Fruit fly (Drosophila melanogaster) whole organism, embryonic: Measurements from ENCODE around the gene dgt2.

Experiments used
- Atf6 ChIP-seq: fragments of 200-800 bp; sonication (Bioruptor generic); IDR thresholded peaks from 2 replicates; pipeline ENCODE4 v1.3.6; 2022; ENCODE audit warnings: missing biosample characterization, missing genetic modification characterization
- CG10147 ChIP-seq: fragments of 200-800 bp; sonication (Bioruptor generic); optimal IDR thresholded peaks from 2 replicates; lab custom pipeline; 2019; ENCODE audit warnings: missing biosample characterization, mild to moderate bottlenecking, missing genetic modification characterization, moderate library complexity
- CG10979 ChIP-seq: fragments of 200-800 bp; sonication (Bioruptor generic); optimal IDR thresholded peaks from 2 replicates; lab custom pipeline; 2018; ENCODE audit warnings: missing biosample characterization, mild to moderate bottlenecking, missing genetic modification characterization, moderate library complexity
- CG11456 ChIP-seq: fragments of 200-800 bp; sonication (Bioruptor generic); IDR thresholded peaks from 3 replicates; pipeline ENCODE4 v1.3.6; 2022; ENCODE audit warnings: missing biosample characterization, missing genetic modification characterization
- CG12769 ChIP-seq: fragments of 200-800 bp; sonication (Bioruptor generic); optimal IDR thresholded peaks from 2 replicates; lab custom pipeline; 2019; ENCODE audit warnings: missing biosample characterization, mild to moderate bottlenecking, missing genetic modification characterization, moderate library complexity
- CG12942 ChIP-seq: fragments of 200-800 bp; sonication (Bioruptor generic); optimal IDR thresholded peaks from 3 replicates; lab custom pipeline; 2016; ENCODE audit warnings: missing biosample characterization, missing genetic modification characterization
- CG13424 ChIP-seq: fragments of 200-800 bp; sonication (Bioruptor generic); optimal IDR thresholded peaks from 2 replicates; lab custom pipeline; 2019; ENCODE audit warnings: missing biosample characterization, mild to moderate bottlenecking, missing genetic modification characterization, moderate library complexity
- CG13775 ChIP-seq: fragments of 200-800 bp; sonication (Bioruptor generic); optimal IDR thresholded peaks from 3 replicates; lab custom pipeline; 2017; ENCODE audit warnings: missing biosample characterization, mild to moderate bottlenecking, missing genetic modification characterization
- CG14667 ChIP-seq: fragments of 200-800 bp; sonication (Bioruptor generic); IDR thresholded peaks from 2 replicates; pipeline ENCODE4 v1.3.6; 2022; ENCODE audit warnings: missing biosample characterization, missing genetic modification characterization
- CG1603 ChIP-seq: fragments of 200-800 bp; sonication (Bioruptor generic); optimal IDR thresholded peaks from 2 replicates; lab custom pipeline; 2019; ENCODE audit warnings: missing biosample characterization, mild to moderate bottlenecking, missing genetic modification characterization, moderate library complexity
- CG17186 ChIP-seq: fragments of 200-800 bp; sonication (Bioruptor generic); optimal IDR thresholded peaks from 3 replicates; lab custom pipeline; 2017; ENCODE audit warnings: missing biosample characterization, missing genetic modification reagents, missing genetic modification characterization
- CG17328 ChIP-seq: fragments of 200-800 bp; sonication (Bioruptor generic); IDR thresholded peaks from 2 replicates; pipeline ENCODE4 v1.3.6; 2022; ENCODE audit warnings: missing biosample characterization, missing genetic modification characterization
- CG17568 ChIP-seq: fragments of 200-800 bp; sonication (Bioruptor generic); optimal IDR thresholded peaks from 2 replicates; lab custom pipeline; 2018; ENCODE audit warnings: missing biosample characterization, mild to moderate bottlenecking, missing genetic modification characterization, moderate library complexity
- CG18011 ChIP-seq: fragments of 200-800 bp; sonication (Bioruptor generic); optimal IDR thresholded peaks from 2 replicates; lab custom pipeline; 2017; ENCODE audit warnings: missing biosample characterization, missing genetic modification characterization, mild to moderate bottlenecking, moderate library complexity, missing genotype
- CG18476 ChIP-seq: fragments of 200-800 bp; sonication (Bioruptor generic); optimal IDR thresholded peaks from 2 replicates; lab custom pipeline; 2016; ENCODE audit warnings: missing biosample characterization, mild to moderate bottlenecking, missing genetic modification characterization
- CG2678 ChIP-seq: fragments of 200-800 bp; sonication (Bioruptor generic); optimal IDR thresholded peaks from 3 replicates; lab custom pipeline; 2019; ENCODE audit warnings: missing biosample characterization, mild to moderate bottlenecking, missing genetic modification characterization, moderate library complexity
- CG33213 ChIP-seq: fragments of 200-800 bp; sonication (Bioruptor generic); optimal IDR thresholded peaks from 3 replicates; lab custom pipeline; 2016; ENCODE audit warnings: missing biosample characterization, missing genetic modification characterization
- CG3995 ChIP-seq: fragments of 200-800 bp; sonication (Bioruptor generic); optimal IDR thresholded peaks from 3 replicates; lab custom pipeline; 2016; ENCODE audit warnings: missing biosample characterization, missing genetic modification characterization
- CG4282 ChIP-seq: fragments of 200-800 bp; sonication (Bioruptor generic); optimal IDR thresholded peaks from 2 replicates; lab custom pipeline; 2016; ENCODE audit warnings: missing biosample characterization, missing genetic modification characterization
- CG4820 ChIP-seq: fragments of 200-800 bp; sonication (Bioruptor generic); optimal IDR thresholded peaks from 3 replicates; lab custom pipeline; 2016; ENCODE audit warnings: missing biosample characterization, missing genetic modification characterization
- CG5245 ChIP-seq: fragments of 200-800 bp; sonication (Bioruptor generic); optimal IDR thresholded peaks from 3 replicates; lab custom pipeline; 2016; ENCODE audit warnings: missing biosample characterization, missing genetic modification characterization
- CG7372 ChIP-seq: fragments of 200-800 bp; sonication (Bioruptor generic); IDR thresholded peaks from 2 replicates; pipeline ENCODE4 v1.3.6; 2022; ENCODE audit warnings: missing biosample characterization, missing genetic modification characterization
- CG9437 ChIP-seq: fragments of 200-800 bp; sonication (Bioruptor generic); optimal IDR thresholded peaks from 2 replicates; lab custom pipeline; 2018; ENCODE audit warnings: missing biosample characterization, mild to moderate bottlenecking, missing genetic modification characterization
- Camta ChIP-seq: fragments of 200-800 bp; sonication (Bioruptor generic); optimal IDR thresholded peaks from 2 replicates; lab custom pipeline; 2016; ENCODE audit warnings: missing biosample characterization, missing genetic modification characterization
- Dbx ChIP-seq: fragments of 200-800 bp; sonication (Bioruptor generic); IDR thresholded peaks from 3 replicates; pipeline ENCODE4 v1.3.6; 2022; ENCODE audit warnings: missing biosample characterization, missing genetic modification characterization
- Dek ChIP-seq: fragments of 200-800 bp; sonication (Bioruptor generic); optimal IDR thresholded peaks from 3 replicates; lab custom pipeline; 2019; ENCODE audit warnings: missing biosample characterization, mild to moderate bottlenecking, missing genetic modification characterization, moderate library complexity
- Doc3 ChIP-seq: fragments of 200-800 bp; sonication (Bioruptor generic); IDR thresholded peaks from 3 replicates; pipeline ENCODE4 v1.3.6; 2022; ENCODE audit warnings: missing biosample characterization, missing genetic modification characterization; ENCODE audit not compliant: partially characterized antibody
- E2f2 ChIP-seq: fragments of 200-800 bp; sonication (Bioruptor generic); IDR thresholded peaks from 2 replicates; pipeline ENCODE4 v1.3.6; 2022; ENCODE audit warnings: missing biosample characterization, missing genetic modification characterization
- Fer2 ChIP-seq: fragments of 200-800 bp; sonication (Bioruptor generic); optimal IDR thresholded peaks from 2 replicates; lab custom pipeline; 2018; ENCODE audit warnings: missing biosample characterization, mild to moderate bottlenecking, missing genetic modification characterization, moderate library complexity
- HLHmδ ChIP-seq: fragments of 200-800 bp; sonication (Bioruptor generic); optimal IDR thresholded peaks from 2 replicates; lab custom pipeline; 2018; ENCODE audit warnings: missing biosample characterization, mild to moderate bottlenecking, missing genetic modification characterization, moderate library complexity
- HmgD ChIP-seq: fragments of 200-800 bp; sonication (Bioruptor generic); optimal IDR thresholded peaks from 3 replicates; lab custom pipeline; 2016; ENCODE audit warnings: missing biosample characterization, missing genetic modification characterization
- Hr78 ChIP-seq, 2 experiments: fragments of 200-800 bp in 1 of 2; fragments of >200 bp in 1 of 2; sonication (Bioruptor generic) in 1 of 2; optimal IDR thresholded peaks; 2 replicates each; lab custom pipeline; 2017 to 2019; ENCODE audit warnings: missing biosample characterization in 2 of 2, missing genetic modification characterization in 2 of 2, mild to moderate bottlenecking in 1 of 2, moderate library complexity in 1 of 2
- Med ChIP-seq: fragments of 200-800 bp; sonication (Bioruptor generic); peaks from one replicate; lab custom pipeline; 2016; ENCODE audit warnings: missing biosample characterization, missing genetic modification characterization, mild to moderate bottlenecking, inconsistent platforms, moderate library complexity
- NC2β ChIP-seq: fragments of 200-800 bp; sonication (Bioruptor generic); optimal IDR thresholded peaks from 2 replicates; lab custom pipeline; 2016; ENCODE audit warnings: missing biosample characterization, missing genetic modification characterization
- PHDP ChIP-seq: fragments of 200-800 bp; sonication (Bioruptor generic); optimal IDR thresholded peaks from 3 replicates; lab custom pipeline; 2018; ENCODE audit warnings: missing biosample characterization, mild to moderate bottlenecking, missing genetic modification characterization, moderate library complexity
- Ptx1 ChIP-seq: fragments of 200-800 bp; sonication (Bioruptor generic); IDR thresholded peaks from 2 replicates; pipeline ENCODE4 v1.3.6; 2022; ENCODE audit warnings: missing biosample characterization, missing genetic modification characterization
- Xbp1 ChIP-seq: fragments of 200-800 bp; sonication (Bioruptor generic); optimal IDR thresholded peaks from 3 replicates; lab custom pipeline; 2016; ENCODE audit warnings: missing biosample characterization, mild to moderate bottlenecking, missing genetic modification characterization
- abd-A ChIP-seq: fragments of 200-800 bp; sonication (Bioruptor generic); optimal IDR thresholded peaks from 3 replicates; lab custom pipeline; 2019; ENCODE audit warnings: missing biosample characterization, mild to moderate bottlenecking, missing genetic modification characterization, moderate library complexity
- ash1 ChIP-seq: fragments of 200-800 bp; sonication (Bioruptor generic); optimal IDR thresholded peaks from 2 replicates; lab custom pipeline; 2018; ENCODE audit warnings: missing biosample characterization, mild to moderate bottlenecking, missing genetic modification characterization
- br ChIP-seq: fragments of >200 bp; optimal IDR thresholded peaks from 2 replicates; lab custom pipeline; 2017
- chinmo ChIP-seq: fragments of 200-800 bp; sonication (Bioruptor generic); IDR thresholded peaks from 4 replicates; pipeline ENCODE4 v1.3.6; 2022; ENCODE audit warnings: missing biosample characterization, missing genetic modification characterization; ENCODE audit not compliant: partially characterized antibody
- croc ChIP-seq: fragments of 200-800 bp; sonication (Bioruptor generic); conservative IDR thresholded peaks from 3 replicates; pipeline ENCODE4 v1.3.6; 2022; ENCODE audit warnings: missing biosample characterization, missing genetic modification characterization
- gcm ChIP-seq: fragments of 200-800 bp; sonication (Bioruptor generic); optimal IDR thresholded peaks from 2 replicates; lab custom pipeline; 2019; ENCODE audit warnings: missing biosample characterization, mild to moderate bottlenecking, missing genetic modification characterization, moderate library complexity
- jigr1 ChIP-seq: fragments of 200-800 bp; sonication (Bioruptor generic); IDR thresholded peaks from 3 replicates; pipeline ENCODE4 v1.3.6; 2022; ENCODE audit warnings: missing biosample characterization, missing genetic modification characterization
- onecut ChIP-seq: fragments of 200-800 bp; sonication (Bioruptor generic); IDR thresholded peaks from 2 replicates; pipeline ENCODE4 v1.3.6; 2022; ENCODE audit warnings: missing biosample characterization, missing genetic modification characterization
- pita ChIP-seq: fragments of 200-800 bp; sonication (Bioruptor generic); optimal IDR thresholded peaks from 2 replicates; lab custom pipeline; 2017; ENCODE audit warnings: missing biosample characterization, mild to moderate bottlenecking, missing genetic modification characterization
- repo ChIP-seq: fragments of 200-800 bp; sonication (Bioruptor generic); optimal IDR thresholded peaks from 2 replicates; lab custom pipeline; 2016; ENCODE audit warnings: missing biosample characterization, missing genetic modification characterization
- rib ChIP-seq: fragments of 200-800 bp; sonication (Bioruptor generic); IDR thresholded peaks from 2 replicates; pipeline ENCODE4 v1.3.6; 2022; ENCODE audit warnings: missing biosample characterization, missing genetic modification characterization
- sd ChIP-seq: fragments of 200-800 bp; sonication (Bioruptor generic); optimal IDR thresholded peaks from 3 replicates; lab custom pipeline; 2018; ENCODE audit warnings: missing biosample characterization, mild to moderate bottlenecking, missing genetic modification characterization, moderate library complexity
- tx ChIP-seq: fragments of 200-800 bp; sonication (Bioruptor generic); optimal IDR thresholded peaks from 2 replicates; lab custom pipeline; 2016; ENCODE audit warnings: missing biosample characterization, missing genetic modification characterization
- usp ChIP-seq: fragments of >200 bp; optimal IDR thresholded peaks from 2 replicates; lab custom pipeline; 2017; ENCODE audit warnings: missing biosample characterization, missing genetic modification characterization

dgt2 gene

DNA sequence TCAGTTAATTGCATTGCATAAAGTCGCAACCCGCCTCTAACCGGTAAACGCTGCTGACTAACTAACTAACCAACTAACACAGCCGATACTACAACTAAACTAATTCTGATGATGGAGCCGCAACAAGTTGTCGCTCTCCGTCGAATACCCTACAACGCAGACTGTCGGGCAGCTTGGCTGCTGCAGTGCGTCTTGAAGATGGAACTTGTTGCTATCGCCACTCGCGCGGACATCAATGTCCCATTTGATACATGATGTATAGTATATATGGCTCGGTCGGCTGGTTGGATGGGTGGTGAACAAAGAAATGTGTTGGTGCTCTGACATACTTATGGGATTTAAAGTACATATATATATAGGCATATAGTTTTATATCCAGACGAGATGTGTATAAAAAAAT, 35.8 kb downstream of the dgt2 start (continued):
- TF ChIP-seq CG12769: peak; percentile 83
- no peak for TF ChIP-seq CG18011 (GFP tag; lab: Kevin White, UChicago)
- TF ChIP-seq croc: no peak
- no peak for TF ChIP-seq HmgD (GFP tag; lab: Kevin White, UChicago)
- TF ChIP-seq E2f2: peak; percentile 11; the same call in 1 of the 2 replicates
- TF ChIP-seq Med (GFP tag; lab: Kevin White, UChicago): peak; percentile 90
- TF ChIP-seq CG4820 (GFP tag; lab: Kevin White, UChicago): no peak
- TF ChIP-seq CG5245: no peak
- TF ChIP-seq repo: no peak
- TF ChIP-seq chinmo (GFP tag; lab: Robert Waterston, UW): peak; percentile 82; the same call in 2 of the 4 replicates
- no peak for TF ChIP-seq Camta (GFP tag; lab: Kevin White, UChicago)
- no peak for TF ChIP-seq CG13775
- TF ChIP-seq CG13424 (tag; lab: Kevin White, UChicago): peak; percentile 15
- no peak for TF ChIP-seq tx (GFP tag; lab: Kevin White, UChicago)
- no peak for TF ChIP-seq CG14667
- no peak for TF ChIP-seq CG9437 (GFP tag; lab: Kevin White, UChicago)
- TF ChIP-seq Fer2 (tag; lab: Kevin White, UChicago): no peak
- no peak for TF ChIP-seq gcm
- no peak for TF ChIP-seq usp (GFP tag; lab: Kevin White, UChicago)
- no peak for TF ChIP-seq HLHmδ (GFP tag; lab: Kevin White, UChicago)
- TF ChIP-seq sd (tag; lab: Kevin White, UChicago): peak; percentile 4
- TF ChIP-seq Atf6: peak; percentile 21; the same call in 1 of the 2 replicates
- TF ChIP-seq CG7372 (GFP tag; lab: Robert Waterston, UW): no peak
- TF ChIP-seq CG1603 (tag; lab: Kevin White, UChicago): peak; percentile 17
- no peak for TF ChIP-seq CG12942 (GFP tag; lab: Kevin White, UChicago)
- TF ChIP-seq onecut: no peak
- no peak for TF ChIP-seq Hr78 (GFP tag; optimal IDR thresholded peaks at IDR 0.05; lab: Kevin White, UChicago)
- no peak for TF ChIP-seq CG10147 (GFP tag; lab: Kevin White, UChicago)
- TF ChIP-seq CG2678 (tag; lab: Kevin White, UChicago): peak; percentile 19
- TF ChIP-seq CG3995: no peak
- TF ChIP-seq NC2β (GFP tag; lab: Kevin White, UChicago): no peak
- TF ChIP-seq CG18476 (GFP tag; lab: Kevin White, UChicago): no peak
- TF ChIP-seq CG17186 (GFP tag; lab: Kevin White, UChicago): no peak
- 0 out of 2 replicates have a peak, but pooled peaks have one; percentile 24 for TF ChIP-seq Ptx1 (GFP tag; lab: Robert Waterston, UW)
- TF ChIP-seq pita: no peak
- no peak for TF ChIP-seq CG33213 (GFP tag; lab: Kevin White, UChicago)
- TF ChIP-seq rib (GFP tag; lab: Robert Waterston, UW): no peak
- TF ChIP-seq CG10979: no peak
- TF ChIP-seq CG4282: no peak
- no peak for TF ChIP-seq Dbx
- TF ChIP-seq Xbp1 (GFP tag; lab: Kevin White, UChicago): no peak
- peak; percentile 50 for TF ChIP-seq abd-A
- TF ChIP-seq CG17328 (GFP tag; lab: Robert Waterston, UW): no peak
- TF ChIP-seq Doc3 (GFP tag; lab: Robert Waterston, UW): no peak
- no peak for TF ChIP-seq br (lab: Kevin White, UChicago)
- no peak for TF ChIP-seq CG17568 (GFP tag; lab: Kevin White, UChicago)
- 0 out of 3 replicates have a peak, but pooled peaks have one; percentile 24 for TF ChIP-seq CG11456
- TF ChIP-seq ash1 (GFP tag; lab: Kevin White, UChicago): no peak
- TF ChIP-seq jigr1 (GFP tag; lab: Robert Waterston, UW): no peak
- peak; percentile 4 for TF ChIP-seq PHDP (tag; lab: Kevin White, UChicago)
- no peak for TF ChIP-seq Dek (tag; lab: Kevin White, UChicago)
